Fruit fly (Drosophila melanogaster) whole organism, embryonic: ENCODE data around the gene CG12516.

Source experiments
- Abd-B ChIP-seq: fragments of 200-800 bp; sonication (Bioruptor generic); optimal IDR thresholded peaks from 2 replicates; lab custom pipeline; 2018; ENCODE audit warnings: missing biosample characterization, mild to moderate bottlenecking, missing genetic modification characterization, moderate library complexity
- Bgb ChIP-seq: fragments of 200-800 bp; sonication (Bioruptor generic); IDR thresholded peaks from 2 replicates; pipeline ENCODE4 v1.3.6; 2022; ENCODE audit warnings: missing biosample characterization, missing genetic modification characterization; ENCODE audit not compliant: partially characterized antibody
- CG1024 ChIP-seq: fragments of 200-800 bp; sonication (Bioruptor generic); IDR thresholded peaks from 2 replicates; pipeline ENCODE4 v1.3.6; 2022; ENCODE audit warnings: missing biosample characterization, missing genetic modification characterization
- CG10543 ChIP-seq: fragments of 200-800 bp; sonication (Bioruptor generic); optimal IDR thresholded peaks from 3 replicates; lab custom pipeline; 2017; ENCODE audit warnings: missing biosample characterization, mild to moderate bottlenecking, missing genetic modification characterization, moderate library complexity
- CG11696 ChIP-seq: fragments of 200-800 bp; sonication (Bioruptor generic); IDR thresholded peaks from 2 replicates; pipeline ENCODE4 v1.3.6; 2022; ENCODE audit warnings: missing biosample characterization, missing genetic modification characterization
- CG12104 ChIP-seq: fragments of 200-800 bp; sonication (Bioruptor generic); optimal IDR thresholded peaks from 3 replicates; lab custom pipeline; 2016; ENCODE audit warnings: missing biosample characterization, missing genetic modification characterization
- CG12659 ChIP-seq: fragments of 200-800 bp; sonication (Bioruptor generic); optimal IDR thresholded peaks from 3 replicates; lab custom pipeline; 2017; ENCODE audit warnings: mild to moderate bottlenecking, missing biosample characterization, missing genetic modification reagents, missing genetic modification characterization
- CG15073 ChIP-seq: fragments of 200-800 bp; sonication (Bioruptor generic); optimal IDR thresholded peaks from 2 replicates; lab custom pipeline; 2016; ENCODE audit warnings: missing biosample characterization, missing genetic modification characterization
- CG15269 ChIP-seq: fragments of 200-800 bp; sonication (Bioruptor generic); optimal IDR thresholded peaks from 2 replicates; lab custom pipeline; 2018; ENCODE audit warnings: missing biosample characterization, mild to moderate bottlenecking, missing genetic modification characterization, moderate library complexity
- CG17802 ChIP-seq: fragments of 200-800 bp; sonication (Bioruptor generic); optimal IDR thresholded peaks from 2 replicates; lab custom pipeline; 2018; ENCODE audit warnings: missing biosample characterization, mild to moderate bottlenecking, missing genetic modification characterization, moderate library complexity
- CG1832 ChIP-seq: fragments of 200-800 bp; sonication (Bioruptor generic); optimal IDR thresholded peaks from 2 replicates; lab custom pipeline; 2017; ENCODE audit warnings: missing biosample characterization, mild to moderate bottlenecking, missing genetic modification characterization, inconsistent platforms
- CG2120 ChIP-seq: fragments of 200-800 bp; sonication (Bioruptor generic); optimal IDR thresholded peaks from 3 replicates; lab custom pipeline; 2016; ENCODE audit warnings: missing biosample characterization, missing genetic modification characterization
- CG2202 ChIP-seq: fragments of 200-800 bp; sonication (Bioruptor generic); optimal IDR thresholded peaks from 2 replicates; lab custom pipeline; 2018; ENCODE audit warnings: missing biosample characterization, mild to moderate bottlenecking, missing genetic modification characterization
- CG8359 ChIP-seq: fragments of 200-800 bp; sonication (Bioruptor generic); optimal IDR thresholded peaks from 2 replicates; lab custom pipeline; 2017; ENCODE audit warnings: missing biosample characterization, mild to moderate bottlenecking, missing genetic modification characterization, borderline replicate concordance
- CG8944 ChIP-seq: fragments of 200-800 bp; sonication (Bioruptor generic); optimal IDR thresholded peaks from 3 replicates; lab custom pipeline; 2016; ENCODE audit warnings: missing biosample characterization, missing genetic modification characterization
- CrebB ChIP-seq: fragments of 200-800 bp; sonication (Bioruptor generic); optimal IDR thresholded peaks from 3 replicates; lab custom pipeline; 2018; ENCODE audit warnings: missing biosample characterization, mild to moderate bottlenecking, missing genetic modification characterization
- Dek ChIP-seq: fragments of 200-800 bp; sonication (Bioruptor generic); optimal IDR thresholded peaks from 3 replicates; lab custom pipeline; 2019; ENCODE audit warnings: missing biosample characterization, mild to moderate bottlenecking, missing genetic modification characterization, moderate library complexity
- Dfd ChIP-seq, 2 experiments: fragments of >200 bp; optimal IDR thresholded peaks; 2 replicates each; lab custom pipeline; 2017; ENCODE audit warnings: missing biosample characterization in 2 of 2, missing genetic modification characterization in 2 of 2
- Elba2 ChIP-seq: fragments of 200-800 bp; sonication (Bioruptor generic); optimal IDR thresholded peaks from 3 replicates; lab custom pipeline; 2016; ENCODE audit warnings: missing biosample characterization, missing genetic modification characterization
- Ets65A ChIP-seq: fragments of 200-800 bp; sonication (Bioruptor generic); peaks from one replicate; lab custom pipeline; 2016; ENCODE audit warnings: missing biosample characterization, missing genetic modification characterization
- HLH4C ChIP-seq: fragments of 200-800 bp; sonication (Bioruptor generic); IDR thresholded peaks from 3 replicates; pipeline ENCODE4 v1.3.6; 2022; ENCODE audit warnings: missing biosample characterization, missing genetic modification characterization; ENCODE audit not compliant: partially characterized antibody
- Hr51 ChIP-seq, 2 experiments: fragments of 200-800 bp; sonication (Bioruptor generic); optimal IDR thresholded peaks; 2 replicates in 1 of 2; 3 replicates in 1 of 2; lab custom pipeline; 2016 to 2018; ENCODE audit warnings: missing biosample characterization in 2 of 2, missing genetic modification characterization in 2 of 2, mild to moderate bottlenecking in 1 of 2, moderate library complexity in 1 of 2
- Jarid2 ChIP-seq: fragments of 200-800 bp; sonication (Bioruptor generic); optimal IDR thresholded peaks from 3 replicates; lab custom pipeline; 2017; ENCODE audit warnings: mild to moderate bottlenecking, missing biosample characterization, missing genetic modification reagents, missing genetic modification characterization
- Lpt ChIP-seq: fragments of >200 bp; optimal IDR thresholded peaks from 2 replicates; lab custom pipeline; 2018; ENCODE audit warnings: missing biosample characterization, missing genetic modification characterization
- Med ChIP-seq: fragments of 200-800 bp; sonication (Bioruptor generic); peaks from one replicate; lab custom pipeline; 2016; ENCODE audit warnings: missing biosample characterization, missing genetic modification characterization, mild to moderate bottlenecking, inconsistent platforms, moderate library complexity
- NK7.1 ChIP-seq: fragments of 200-800 bp; sonication (Bioruptor generic); optimal IDR thresholded peaks from 3 replicates; lab custom pipeline; 2016; ENCODE audit warnings: missing biosample characterization, missing genetic modification characterization
- Scr ChIP-seq: fragments of 200-800 bp; sonication (Bioruptor generic); IDR thresholded peaks from 2 replicates; pipeline ENCODE4 v1.3.6; 2022; ENCODE audit warnings: missing biosample characterization, missing genetic modification characterization; ENCODE audit not compliant: partially characterized antibody
- Six4 ChIP-seq: fragments of 200-800 bp; sonication (Bioruptor generic); optimal IDR thresholded peaks from 2 replicates; lab custom pipeline; 2016; ENCODE audit warnings: missing biosample characterization, missing genetic modification characterization
- Trl ChIP-seq, 3 experiments: fragments of >200 bp in 2 of 3; fragments of 200-800 bp in 1 of 3; sonication (Bioruptor generic) in 1 of 3; optimal IDR thresholded peaks; 2 replicates in 1 of 3; 3 replicates in 2 of 3; lab custom pipeline; 2016 to 2017; ENCODE audit warnings: missing biosample characterization in 1 of 3, missing genetic modification characterization in 1 of 3
- bowl ChIP-seq: fragments of 200-800 bp; sonication (Bioruptor generic); IDR thresholded peaks from 2 replicates; pipeline ENCODE4 v1.3.6; 2022; ENCODE audit warnings: missing biosample characterization, missing genetic modification characterization
- cwo ChIP-seq: fragments of 200-800 bp; sonication (Bioruptor generic); optimal IDR thresholded peaks from 3 replicates; lab custom pipeline; 2017; ENCODE audit warnings: missing biosample characterization, missing genetic modification characterization, mild to moderate bottlenecking, moderate library complexity, missing genetic modification reagents
- dimm ChIP-seq: fragments of 200-800 bp; sonication (Bioruptor generic); IDR thresholded peaks from 2 replicates; pipeline ENCODE4 v1.3.6; 2022; ENCODE audit warnings: missing biosample characterization, missing genetic modification characterization
- dmrt11E ChIP-seq: fragments of 200-800 bp; sonication (Bioruptor generic); optimal IDR thresholded peaks from 3 replicates; lab custom pipeline; 2018; ENCODE audit warnings: missing biosample characterization, mild to moderate bottlenecking, missing genetic modification characterization, moderate library complexity
- gsb-n ChIP-seq: fragments of 200-800 bp; sonication (Bioruptor generic); optimal IDR thresholded peaks from 3 replicates; lab custom pipeline; 2018; ENCODE audit warnings: missing biosample characterization, mild to moderate bottlenecking, missing genetic modification characterization
- hth ChIP-seq: fragments of >200 bp; optimal IDR thresholded peaks from 2 replicates; lab custom pipeline; 2017; ENCODE audit warnings: inconsistent platforms
- ind ChIP-seq: fragments of 200-800 bp; sonication (Bioruptor generic); optimal IDR thresholded peaks from 3 replicates; lab custom pipeline; 2016; ENCODE audit warnings: missing biosample characterization, missing genetic modification characterization
- klu ChIP-seq: fragments of 200-800 bp; sonication (Bioruptor generic); IDR thresholded peaks from 2 replicates; pipeline ENCODE4 v1.3.6; 2022; ENCODE audit warnings: missing biosample characterization, missing genetic modification characterization
- knrl ChIP-seq: fragments of 200-800 bp; sonication (Bioruptor generic); IDR thresholded peaks from 3 replicates; pipeline ENCODE4 v1.3.6; 2022; ENCODE audit warnings: missing biosample characterization, missing genetic modification characterization; ENCODE audit not compliant: partially characterized antibody
- lov ChIP-seq, 2 experiments: fragments of 200-800 bp in 1 of 2; fragments of >200 bp in 1 of 2; sonication (Bioruptor generic) in 1 of 2; IDR thresholded peaks in 1 of 2; optimal IDR thresholded peaks in 1 of 2; 2 replicates in 1 of 2; 3 replicates in 1 of 2; pipeline versions ENCODE4 v1.3.6 to Lab custom; 2017 to 2022; ENCODE audit warnings: missing biosample characterization in 1 of 2, missing genetic modification characterization in 1 of 2
- nau ChIP-seq: fragments of 200-800 bp; sonication (Bioruptor generic); optimal IDR thresholded peaks from 3 replicates; lab custom pipeline; 2017; ENCODE audit warnings: missing biosample characterization, mild to moderate bottlenecking, missing genetic modification characterization, missing genetic modification reagents
- repo ChIP-seq: fragments of 200-800 bp; sonication (Bioruptor generic); optimal IDR thresholded peaks from 2 replicates; lab custom pipeline; 2016; ENCODE audit warnings: missing biosample characterization, missing genetic modification characterization
- sug ChIP-seq: fragments of 200-800 bp; optimal IDR thresholded peaks from 2 replicates; lab custom pipeline; 2019; ENCODE audit warnings: missing biosample characterization, mild to moderate bottlenecking, missing genetic modification characterization, moderate library complexity
- trem ChIP-seq: fragments of 200-800 bp; optimal IDR thresholded peaks from 3 replicates; lab custom pipeline; 2019; ENCODE audit warnings: missing biosample characterization, mild to moderate bottlenecking, missing genetic modification characterization, moderate library complexity
- unpg ChIP-seq: fragments of 200-800 bp; sonication (Bioruptor generic); optimal IDR thresholded peaks from 3 replicates; lab custom pipeline; 2018; ENCODE audit warnings: missing biosample characterization, mild to moderate bottlenecking, missing genetic modification characterization, moderate library complexity
- wdn ChIP-seq: fragments of 200-800 bp; sonication (Bioruptor generic); IDR thresholded peaks from 2 replicates; pipeline ENCODE4 v1.3.6; 2022; ENCODE audit warnings: missing biosample characterization, missing genetic modification characterization

The CG12516 gene

DNA sequence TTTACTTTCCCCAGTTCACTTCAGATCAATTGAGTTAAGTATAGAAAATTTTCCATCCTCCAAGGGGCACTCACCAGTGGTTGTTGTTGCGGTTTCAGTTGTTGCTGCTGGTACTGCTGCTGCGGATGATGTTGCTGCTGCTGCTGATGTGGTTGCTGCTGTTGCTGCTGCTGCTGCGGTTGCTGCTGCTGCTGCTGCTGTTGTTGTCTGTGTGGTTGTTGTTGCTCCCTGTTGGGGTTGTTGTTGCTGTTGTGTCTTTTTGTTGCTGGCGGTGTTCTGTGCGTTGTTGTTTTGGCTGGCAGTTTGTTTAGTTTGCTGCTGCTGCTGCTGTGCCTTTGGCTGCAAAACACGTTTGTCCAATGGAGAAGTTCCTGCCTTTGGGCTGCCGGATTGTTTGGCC is 21.0 kb upstream of the CG12516 start:
- TF ChIP-seq Dfd (GFP tag; optimal IDR thresholded peaks at IDR 0.05; lab: Kevin White, UChicago) = peak in 1 of 2 experiments; percentile 87
- peak; percentile 32 for TF ChIP-seq Med (GFP tag; lab: Kevin White, UChicago)
- TF ChIP-seq Ets65A (GFP tag; lab: Kevin White, UChicago) = peak; percentile 42
- TF ChIP-seq wdn (GFP tag; lab: Robert Waterston, UW) = no peak

DNA sequence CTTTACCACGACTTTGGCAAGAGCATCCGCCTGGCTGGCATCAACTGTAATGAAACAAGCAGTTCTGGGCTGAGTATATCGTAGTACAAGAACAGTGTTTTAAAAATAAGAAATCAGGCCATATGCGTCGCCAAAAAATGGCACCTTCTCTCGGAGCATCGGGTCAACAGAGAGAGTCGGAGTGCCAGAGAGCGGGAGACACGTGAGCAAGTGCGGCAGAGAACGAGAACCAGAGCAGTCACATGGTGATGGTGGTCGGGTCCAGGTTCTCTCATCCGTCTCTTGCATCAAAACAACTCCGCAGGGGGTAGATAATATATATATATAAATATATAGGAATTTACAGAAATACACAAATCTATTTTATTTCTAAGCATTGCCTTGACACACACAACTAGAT is 20.4 kb upstream of the CG12516 start:
- TF ChIP-seq trem (tag; lab: Kevin White, UChicago) = no peak
- TF ChIP-seq CG8359 (GFP tag; lab: Kevin White, UChicago) = no peak
- TF ChIP-seq Elba2 (GFP tag; lab: Kevin White, UChicago) = no peak
- no peak for TF ChIP-seq CG15073 (GFP tag; lab: Kevin White, UChicago)
- no peak for TF ChIP-seq nau (GFP tag; lab: Kevin White, UChicago)
- no peak for TF ChIP-seq CG15269
- TF ChIP-seq Med (GFP tag; lab: Kevin White, UChicago) = peak; percentile 1
- peak; percentile 89 for TF ChIP-seq sug (tag; lab: Kevin White, UChicago)
- TF ChIP-seq CG2120 (GFP tag; lab: Kevin White, UChicago) = no peak
- TF ChIP-seq Trl (optimal IDR thresholded peaks at IDR 0.05; lab: Kevin White, UChicago) = peak; percentile 59 to 78
- no peak for TF ChIP-seq Trl (GFP tag; optimal IDR thresholded peaks at IDR 0.05; lab: Kevin White, UChicago)
- no peak for TF ChIP-seq unpg (GFP tag; lab: Kevin White, UChicago)
- TF ChIP-seq CG10543 = peak; percentile 5
- no peak for TF ChIP-seq HLH4C
- peak; percentile 23 for TF ChIP-seq cwo (GFP tag; lab: Kevin White, UChicago)

DNA sequence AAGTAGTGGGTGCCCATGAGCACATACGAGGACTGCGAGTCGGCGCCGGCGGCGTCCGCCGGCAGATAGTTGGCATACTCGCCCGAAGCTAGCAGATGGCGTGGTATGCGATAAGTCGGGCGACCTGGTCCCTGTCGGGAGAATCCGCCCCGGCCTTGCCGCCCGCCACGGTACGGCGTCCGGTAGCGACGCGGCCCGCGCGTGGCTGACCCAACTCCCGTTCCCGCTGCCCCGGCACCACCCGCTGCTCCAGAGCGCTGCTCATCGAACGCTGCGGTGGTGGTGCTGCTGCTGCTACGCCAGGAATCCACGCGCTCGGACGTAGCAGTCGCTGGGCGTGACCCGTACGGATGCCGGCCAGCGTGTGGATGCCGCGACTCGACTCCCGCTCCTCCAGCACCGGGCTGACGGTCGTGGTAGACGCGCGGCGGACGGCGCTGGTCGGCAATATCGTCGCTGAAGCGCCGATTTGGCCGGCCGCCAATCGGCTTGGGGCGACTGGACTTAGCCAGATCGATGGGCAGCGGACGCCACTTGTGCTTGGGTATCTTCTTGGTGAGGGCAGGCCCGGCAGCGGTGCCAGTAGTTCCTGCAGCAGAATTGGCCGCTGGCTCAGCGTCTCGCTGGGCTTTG is 19.4 kb upstream of the CG12516 start:
- TF ChIP-seq CG2202 (tag; lab: Kevin White, UChicago) = no peak
- no peak for TF ChIP-seq CG17802 (tag; lab: Kevin White, UChicago)
- TF ChIP-seq Trl (optimal IDR thresholded peaks at IDR 0.05; lab: Kevin White, UChicago) = no peak
- TF ChIP-seq Trl (GFP tag; optimal IDR thresholded peaks at IDR 0.05; lab: Kevin White, UChicago) = no peak
- no peak for TF ChIP-seq bowl (GFP tag; lab: Robert Waterston, UW)
- no peak for TF ChIP-seq ind (GFP tag; lab: Kevin White, UChicago)
- no peak for TF ChIP-seq Hr51 (GFP tag; optimal IDR thresholded peaks at IDR 0.05; lab: Kevin White, UChicago)
- TF ChIP-seq CG8944 (GFP tag; lab: Kevin White, UChicago) = no peak
- no peak for TF ChIP-seq CG1832
- no peak for TF ChIP-seq CG12659 (GFP tag; lab: Kevin White, UChicago)
- no peak for TF ChIP-seq Abd-B (GFP tag; lab: Kevin White, UChicago)
- TF ChIP-seq CG1024 (GFP tag; lab: Robert Waterston, UW) = no peak
- no peak for TF ChIP-seq Lpt (GFP tag; lab: Kevin White, UChicago)
- no peak for TF ChIP-seq gsb-n (tag; lab: Kevin White, UChicago)
- TF ChIP-seq klu (GFP tag; lab: Robert Waterston, UW) = no peak
- no peak for TF ChIP-seq NK7.1 (GFP tag; lab: Kevin White, UChicago)
- TF ChIP-seq lov (optimal IDR thresholded peaks at IDR 0.05; lab: Kevin White, UChicago) = no peak
- no peak for TF ChIP-seq lov (GFP tag; IDR thresholded peaks at IDR 0.05; lab: Robert Waterston, UW)
- TF ChIP-seq CG11696 (GFP tag; lab: Robert Waterston, UW) = no peak
- TF ChIP-seq knrl (GFP tag; lab: Robert Waterston, UW) = 0 out of 3 replicates have a peak, but pooled peaks have one; percentile 25
- TF ChIP-seq Six4 (GFP tag; lab: Kevin White, UChicago) = no peak
- TF ChIP-seq repo (GFP tag; lab: Kevin White, UChicago) = no peak
- no peak for TF ChIP-seq dmrt11E (tag; lab: Kevin White, UChicago)
- no peak for TF ChIP-seq dimm (GFP tag; lab: Robert Waterston, UW)
- TF ChIP-seq CG12104 = no peak
- TF ChIP-seq Dek (tag; lab: Kevin White, UChicago) = no peak
- no peak for TF ChIP-seq Bgb
- no peak for TF ChIP-seq CG15073 (GFP tag; lab: Kevin White, UChicago)
- 0 out of 2 replicates have a peak, but pooled peaks have one; percentile 15 for TF ChIP-seq Scr (GFP tag; lab: Robert Waterston, UW)
- TF ChIP-seq Jarid2 (GFP tag; lab: Kevin White, UChicago) = no peak
- TF ChIP-seq CrebB (tag; lab: Kevin White, UChicago) = no peak
- TF ChIP-seq hth (lab: Kevin White, UChicago) = no peak
